Worm (Caenorhabditis elegans): ENCODE data around the gene dyf-18.

Gene dyf-18

DNA sequence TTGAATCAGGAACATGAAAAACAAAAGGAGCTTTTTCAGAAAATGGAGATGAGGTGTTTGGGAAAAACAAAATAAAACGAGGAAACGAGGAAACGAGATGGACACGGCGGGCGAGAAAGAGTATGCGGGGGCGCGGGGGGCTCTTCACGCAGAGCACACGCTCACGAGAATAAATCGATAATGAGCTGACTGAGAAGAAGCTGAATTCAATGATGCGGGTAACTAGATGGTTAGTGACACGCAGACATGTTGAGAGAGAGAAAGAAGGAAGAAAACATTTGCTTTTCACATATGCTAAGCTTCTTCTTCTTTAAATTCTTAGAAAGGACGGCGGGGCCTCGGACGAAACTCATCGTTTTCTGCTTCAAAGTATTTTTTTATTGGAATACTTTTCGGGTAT lies 35.5 kb downstream of the dyf-18 start:
- TF ChIP-seq T23F11.4 (GFP tag; optimal IDR thresholded peaks at IDR 0.05) (no peak), syd-9 (tag; optimal IDR thresholded peaks at IDR 0.05) (no peak), hlh-8 (tag; optimal IDR thresholded peaks at IDR 0.05) (no peak), ceh-14 (tag; optimal IDR thresholded peaks at IDR 0.05) (no peak), pat-9 (tag; optimal IDR thresholded peaks at IDR 0.05) (no peak), che-1 (tag; optimal IDR thresholded peaks at IDR 0.05) (no peak), hlh-15 (tag; optimal IDR thresholded peaks at IDR 0.05) (no peak), sox-2 (GFP tag; IDR thresholded peaks at IDR 0.05) (no peak), ceh-9 (tag; optimal IDR thresholded peaks at IDR 0.05) (no peak), ceh-30 (tag; optimal IDR thresholded peaks at IDR 0.05) (no peak), hlh-30 (tag; optimal IDR thresholded peaks at IDR 0.05; ENCODE audit: insufficient read depth) (no peak), eyg-1 (tag; optimal IDR thresholded peaks at IDR 0.05) (no peak), Y22D7AL.16 (tag; optimal IDR thresholded peaks at IDR 0.05) (no peak), F13H6.1 (tag; optimal IDR thresholded peaks at IDR 0.05) (no peak), fkh-10 (GFP tag; optimal IDR thresholded peaks at IDR 0.05) (no peak), lim-6 (tag; optimal IDR thresholded peaks at IDR 0.05) (no peak), K09A11.1 (tag; optimal IDR thresholded peaks at IDR 0.05; ENCODE audit: insufficient read depth) (no peak), ceh-2 (tag; optimal IDR thresholded peaks at IDR 0.05) (no peak), madf-2 (tag; optimal IDR thresholded peaks at IDR 0.05) (no peak), ztf-16 (tag; optimal IDR thresholded peaks at IDR 0.05) (no peak), ceh-19 (GFP tag; optimal IDR thresholded peaks at IDR 0.05) (no peak), ceh-48 (tag; optimal IDR thresholded peaks at IDR 0.05) (peak; percentile 95), odd-2 (tag; optimal IDR thresholded peaks at IDR 0.05) (no peak), C08G9.2 (tag; optimal IDR thresholded peaks at IDR 0.05) (no peak), ceh-34 (tag; optimal IDR thresholded peaks at IDR 0.05) (peak; percentile 29), fkh-6 (tag; optimal IDR thresholded peaks at IDR 0.05) (no peak), nhr-232 (tag; optimal IDR thresholded peaks at IDR 0.05) (no peak), pha-4 (tag; optimal IDR thresholded peaks at IDR 0.05) (no peak), pros-1 (tag; optimal IDR thresholded peaks at IDR 0.05) (no peak), unc-86 (tag; optimal IDR thresholded peaks at IDR 0.05) (peak; percentile 3), gmeb-2 (tag; optimal IDR thresholded peaks at IDR 0.05) (no peak), pag-3 (tag; optimal IDR thresholded peaks at IDR 0.05; ENCODE audit: borderline replicate concordance) (no peak), C38D4.7 (GFP tag; optimal IDR thresholded peaks at IDR 0.05) (no peak), elt-4 (tag; optimal IDR thresholded peaks at IDR 0.05) (no peak), hlh-6 (tag; optimal IDR thresholded peaks at IDR 0.05) (no peak), ceh-31 (tag; optimal IDR thresholded peaks at IDR 0.05) (peak; percentile 68), ahr-1 (tag; optimal IDR thresholded peaks at IDR 0.05) (no peak), ceh-22 (tag; optimal IDR thresholded peaks at IDR 0.05) (no peak), ref-2 (tag; optimal IDR thresholded peaks at IDR 0.05) (no peak), tbx-2 (tag; optimal IDR thresholded peaks at IDR 0.05) (peak; percentile 51), ttx-3 (tag; optimal IDR thresholded peaks at IDR 0.05) (no peak), ama-1 (optimal IDR thresholded peaks at IDR 0.05) (no peak), zip-5 (tag; optimal IDR thresholded peaks at IDR 0.05) (no peak), dmd-4 (tag; optimal IDR thresholded peaks at IDR 0.05; ENCODE audit: borderline replicate concordance) (no peak), lin-11 (tag; optimal IDR thresholded peaks at IDR 0.05) (no peak), ceh-18 (tag; optimal IDR thresholded peaks at IDR 0.05) (peak; percentile 47), unc-42 (tag; optimal IDR thresholded peaks at IDR 0.05) (peak; percentile 92), sox-4 (tag; optimal IDR thresholded peaks at IDR 0.05) (no peak), pax-1 (tag; optimal IDR thresholded peaks at IDR 0.05) (no peak), nfya-1 (tag; optimal IDR thresholded peaks at IDR 0.05) (peak; percentile 47)
